Worm (Caenorhabditis elegans) whole organism, young adult: ENCODE measurements around the gene C25A6.1.

Experiments used
- B0336.3 ChIP-seq: fragments of 200-800 bp; sonication (Bioruptor generic); IDR thresholded peaks from 2 replicates; pipeline ENCODE4 v1.3.6; 2022; ENCODE audit warnings: missing genetic modification characterization, missing compliant biosample characterization
- F33H1.4 ChIP-seq: fragments of 200-800 bp; sonication (Bioruptor generic); IDR thresholded peaks from 2 replicates; pipeline ENCODE4 v1.3.6; 2022; ENCODE audit warnings: missing genetic modification reagents, missing genetic modification characterization, missing compliant biosample characterization
- F55B11.4 ChIP-seq: sonication (generic microtip); optimal IDR thresholded peaks from 2 replicates; lab custom pipeline; 2016; ENCODE audit warnings: missing compliant biosample characterization, missing genetic modification characterization, borderline replicate concordance; ENCODE audit not compliant: insufficient read depth
- T07F8.4 ChIP-seq: sonication (generic microtip); optimal IDR thresholded peaks from 2 replicates; lab custom pipeline; 2016; ENCODE audit warnings: mild to moderate bottlenecking, missing genetic modification characterization, moderate library complexity, missing compliant biosample characterization
- T26A5.8 ChIP-seq: sonication (generic microtip); optimal IDR thresholded peaks from 2 replicates; lab custom pipeline; 2016; ENCODE audit warnings: missing genetic modification characterization, missing compliant biosample characterization
- akir-1 ChIP-seq: fragments of 200-800 bp; sonication (Bioruptor generic); optimal IDR thresholded peaks from 2 replicates; lab custom pipeline; 2018; ENCODE audit warnings: mild to moderate bottlenecking, missing genetic modification characterization, moderate library complexity, missing compliant biosample characterization
- aptf-2 ChIP-seq: fragments of 200-800 bp; sonication (Bioruptor generic); conservative IDR thresholded peaks from 2 replicates; pipeline ENCODE4 v1.3.6; 2022; ENCODE audit warnings: missing genetic modification reagents, missing genetic modification characterization, missing compliant biosample characterization
- atf-7 ChIP-seq: sonication (generic microtip); optimal IDR thresholded peaks from 2 replicates; lab custom pipeline; 2017; ENCODE audit warnings: mild to moderate bottlenecking, missing genetic modification characterization, missing compliant biosample characterization
- cebp-1 ChIP-seq, 2 experiments: fragments of 200-800 bp in 1 of 2; sonication (Bioruptor generic) in 1 of 2; sonication (generic microtip) in 1 of 2; IDR thresholded peaks in 1 of 2; optimal IDR thresholded peaks in 1 of 2; 2 replicates each; pipeline versions ENCODE4 v1.3.6 to Lab custom; 2017 to 2022; ENCODE audit warnings: missing compliant biosample characterization in 2 of 2, missing genetic modification characterization in 2 of 2, mild to moderate bottlenecking in 1 of 2, missing genetic modification reagents in 1 of 2, moderate library complexity in 1 of 2
- cebp-2 ChIP-seq: fragments of 200-800 bp; sonication (Bioruptor generic); IDR thresholded peaks from 2 replicates; pipeline ENCODE4 v1.3.6; 2022; ENCODE audit warnings: missing genetic modification characterization, missing compliant biosample characterization
- ceh-100 ChIP-seq: fragments of 200-800 bp; sonication (Bioruptor generic); IDR thresholded peaks from 2 replicates; pipeline ENCODE4 v1.3.6; 2022; ENCODE audit warnings: missing genetic modification reagents, missing genetic modification characterization, missing compliant biosample characterization
- ceh-40 ChIP-seq: fragments of 200-800 bp; sonication (Bioruptor generic); IDR thresholded peaks from 2 replicates; pipeline ENCODE4 v1.3.6; 2022; ENCODE audit warnings: missing genetic modification characterization, missing compliant biosample characterization
- ceh-91 ChIP-seq: fragments of 200-800 bp; sonication (Bioruptor generic); IDR thresholded peaks from 2 replicates; pipeline ENCODE4 v1.3.6; 2022; ENCODE audit warnings: missing genetic modification reagents, missing genetic modification characterization, missing compliant biosample characterization
- chd-7 ChIP-seq: sonication (generic microtip); optimal IDR thresholded peaks from 2 replicates; lab custom pipeline; 2016; ENCODE audit warnings: mild to moderate bottlenecking, missing genetic modification characterization, moderate library complexity, missing compliant biosample characterization
- dox-1 ChIP-seq: fragments of 200-800 bp; sonication (Bioruptor generic); IDR thresholded peaks from 2 replicates; pipeline ENCODE4 v1.3.6; 2022; ENCODE audit warnings: missing genetic modification reagents, missing genetic modification characterization, missing compliant biosample characterization
- dpff-1 ChIP-seq: sonication (generic microtip); optimal IDR thresholded peaks from 2 replicates; lab custom pipeline; 2017; ENCODE audit warnings: mild to moderate bottlenecking, missing genetic modification characterization, missing compliant biosample characterization
- dpl-1 ChIP-seq: fragments of 150-350 bp; optimal IDR thresholded peaks from 2 replicates; lab custom pipeline; 2014; ENCODE audit warnings: missing biosample characterization, missing genetic modification reagents, missing genetic modification characterization
- efl-1 ChIP-seq: fragments of 150-350 bp; optimal IDR thresholded peaks from 2 replicates; lab custom pipeline; 2014; ENCODE audit warnings: missing biosample characterization, missing genetic modification reagents, missing genetic modification characterization
- egl-18 ChIP-seq: fragments of 200-800 bp; sonication (Bioruptor generic); IDR thresholded peaks from 2 replicates; pipeline ENCODE4 v1.3.6; 2022; ENCODE audit warnings: missing genetic modification reagents, missing genetic modification characterization, missing compliant biosample characterization
- ets-4 ChIP-seq: fragments of 200-800 bp; sonication (Bioruptor generic); optimal IDR thresholded peaks from 2 replicates; lab custom pipeline; 2018; ENCODE audit warnings: mild to moderate bottlenecking, missing genetic modification characterization, missing compliant biosample characterization
- him-1 ChIP-seq: sonication (generic microtip); optimal IDR thresholded peaks from 2 replicates; lab custom pipeline; 2016; ENCODE audit warnings: missing genotype, missing genetic modification reagents, missing genetic modification characterization, missing compliant biosample characterization
- hlh-26 ChIP-seq: fragments of 200-800 bp; sonication (Bioruptor generic); conservative IDR thresholded peaks from 2 replicates; pipeline ENCODE4 v1.3.6; 2022; ENCODE audit warnings: missing genetic modification reagents, missing genetic modification characterization, missing compliant biosample characterization
- lir-1 ChIP-seq: fragments of 200-800 bp; sonication (Bioruptor generic); conservative IDR thresholded peaks from 2 replicates; pipeline ENCODE4 v1.3.6; 2022; ENCODE audit warnings: missing genetic modification reagents, missing genetic modification characterization, missing compliant biosample characterization
- lsl-1 ChIP-seq: fragments of 200-800 bp; sonication (Bioruptor generic); optimal IDR thresholded peaks from 2 replicates; lab custom pipeline; 2018; ENCODE audit warnings: mild to moderate bottlenecking, missing genetic modification characterization, moderate library complexity, missing compliant biosample characterization
- lsy-27 ChIP-seq: sonication (generic microtip); optimal IDR thresholded peaks from 2 replicates; lab custom pipeline; 2017; ENCODE audit warnings: missing genetic modification characterization, mild to moderate bottlenecking, missing compliant biosample characterization, antibody characterized with exemption, missing genotype, borderline replicate concordance; ENCODE audit not compliant: insufficient read depth
- madf-10 ChIP-seq: sonication (generic microtip); optimal IDR thresholded peaks from 2 replicates; lab custom pipeline; 2016; ENCODE audit warnings: mild to moderate bottlenecking, missing genetic modification characterization, missing compliant biosample characterization
- madf-6 ChIP-seq: fragments of 200-800 bp; sonication (Bioruptor generic); IDR thresholded peaks from 2 replicates; pipeline ENCODE4 v1.3.6; 2022; ENCODE audit warnings: missing genetic modification reagents, missing genetic modification characterization, missing compliant biosample characterization
- madf-8 ChIP-seq: fragments of 200-800 bp; sonication (Bioruptor generic); conservative IDR thresholded peaks from 2 replicates; pipeline ENCODE4 v1.3.6; 2022; ENCODE audit warnings: missing genetic modification reagents, missing genetic modification characterization, missing compliant biosample characterization
- mcd-1 ChIP-seq: fragments of 200-800 bp; sonication (Bioruptor generic); IDR thresholded peaks from 2 replicates; pipeline ENCODE4 v1.3.6; 2022; ENCODE audit warnings: missing genetic modification reagents, missing genetic modification characterization, missing compliant biosample characterization
- mes-4 ChIP-seq: sonication (generic microtip); optimal IDR thresholded peaks from 2 replicates; lab custom pipeline; 2016; ENCODE audit warnings: missing genotype, missing genetic modification characterization, missing compliant biosample characterization
- nhr-179 ChIP-seq: sonication (generic microtip); optimal IDR thresholded peaks from 2 replicates; lab custom pipeline; 2016; ENCODE audit warnings: mild to moderate bottlenecking, missing genetic modification characterization, missing compliant biosample characterization
- nhr-80 ChIP-seq: sonication (generic microtip); optimal IDR thresholded peaks from 2 replicates; lab custom pipeline; 2016; ENCODE audit warnings: missing genetic modification characterization, missing compliant biosample characterization
- pha-4 ChIP-seq: fragments of 150-350 bp; sonication (generic microtip); optimal IDR thresholded peaks from 2 replicates; lab custom pipeline; 2014; ENCODE audit warnings: missing biosample characterization, missing genetic modification reagents, missing genetic modification characterization
- rec-8 ChIP-seq, 2 experiments: sonication (generic microtip); optimal IDR thresholded peaks; 2 replicates each; lab custom pipeline; 2016; ENCODE audit warnings: mild to moderate bottlenecking in 2 of 2, missing genetic modification characterization in 2 of 2, missing genetic modification reagents in 2 of 2, missing genotype in 2 of 2, missing biosample characterization in 1 of 2, missing compliant biosample characterization in 1 of 2, moderate library complexity in 1 of 2
- repo-1 ChIP-seq: sonication (generic microtip); optimal IDR thresholded peaks from 2 replicates; lab custom pipeline; 2017; ENCODE audit warnings: mild to moderate bottlenecking, missing genetic modification characterization, missing compliant biosample characterization
- sdz-38 ChIP-seq: sonication (generic microtip); optimal IDR thresholded peaks from 2 replicates; lab custom pipeline; 2016; ENCODE audit warnings: missing genotype, missing genetic modification characterization, missing compliant biosample characterization
- snpc-1.3 ChIP-seq: sonication (generic microtip); optimal IDR thresholded peaks from 2 replicates; lab custom pipeline; 2017; ENCODE audit warnings: missing genetic modification characterization, mild to moderate bottlenecking, missing compliant biosample characterization, antibody characterized with exemption, moderate library complexity, missing genotype, missing genetic modification reagents; ENCODE audit not compliant: insufficient read depth
- tbx-9 ChIP-seq: sonication (generic microtip); optimal IDR thresholded peaks from 2 replicates; lab custom pipeline; 2016; ENCODE audit warnings: borderline replicate concordance, missing genetic modification characterization, inconsistent platforms, missing compliant biosample characterization
- zim-3 ChIP-seq: sonication (generic microtip); optimal IDR thresholded peaks from 2 replicates; lab custom pipeline; 2017; ENCODE audit warnings: mild to moderate bottlenecking, missing genetic modification characterization, moderate library complexity, missing compliant biosample characterization
- ztf-22 ChIP-seq: fragments of 200-800 bp; sonication (Bioruptor generic); optimal IDR thresholded peaks from 2 replicates; lab custom pipeline; 2018; ENCODE audit warnings: mild to moderate bottlenecking, missing genetic modification characterization, moderate library complexity, missing compliant biosample characterization
- ztf-26 ChIP-seq: sonication (generic microtip); optimal IDR thresholded peaks from 2 replicates; lab custom pipeline; 2017; ENCODE audit warnings: missing genetic modification characterization, missing compliant biosample characterization

C25A6.1 gene

DNA sequence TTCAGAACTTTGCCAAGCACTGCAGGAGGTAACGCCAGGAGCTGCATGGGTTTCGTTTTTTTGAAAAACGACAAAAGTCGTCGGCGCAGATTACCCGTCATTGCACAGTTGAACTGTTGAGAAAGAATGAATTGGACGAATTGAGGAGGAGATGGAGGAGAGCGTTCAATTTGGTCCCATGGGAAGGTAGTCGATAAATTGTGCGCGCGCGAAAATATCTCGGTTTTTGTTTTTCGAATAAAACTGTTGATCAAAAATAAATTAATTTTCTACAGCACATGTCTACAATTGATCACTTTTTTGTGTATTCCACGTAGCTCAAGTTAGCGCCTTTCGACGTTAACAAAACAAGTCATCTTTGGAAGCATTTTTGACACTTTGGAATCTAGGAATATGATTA lies 11.6 kb downstream of the C25A6.1 start, which contains the start of gene F08F3.6:
F08F3.6 (minus strand) TSS at position 153 of the 400 bp plus-strand sequence.
- TF ChIP-seq cebp-2 (no peak), B0336.3 (GFP tag; lab: Robert Waterston, UW) (no peak), aptf-2 (GFP tag; lab: Robert Waterston, UW) (peak; percentile 98), efl-1 (GFP tag; lab: Kevin White, UChicago) (peak; percentile 64), repo-1 (tag; lab: Kevin White, UChicago) (no peak), tbx-9 (tag; lab: Kevin White, UChicago) (no peak), madf-6 (GFP tag; lab: Robert Waterston, UW) (peak; percentile 77), T07F8.4 (tag; lab: Kevin White, UChicago) (no peak), zim-3 (tag; lab: Kevin White, UChicago) (no peak), madf-8 (GFP tag; lab: Robert Waterston, UW) (peak; percentile 36; the same call in 1 of the 2 replicates), nhr-179 (tag; lab: Kevin White, UChicago) (no peak), ztf-22 (no peak), sdz-38 (tag; lab: Kevin White, UChicago) (no peak)

DNA sequence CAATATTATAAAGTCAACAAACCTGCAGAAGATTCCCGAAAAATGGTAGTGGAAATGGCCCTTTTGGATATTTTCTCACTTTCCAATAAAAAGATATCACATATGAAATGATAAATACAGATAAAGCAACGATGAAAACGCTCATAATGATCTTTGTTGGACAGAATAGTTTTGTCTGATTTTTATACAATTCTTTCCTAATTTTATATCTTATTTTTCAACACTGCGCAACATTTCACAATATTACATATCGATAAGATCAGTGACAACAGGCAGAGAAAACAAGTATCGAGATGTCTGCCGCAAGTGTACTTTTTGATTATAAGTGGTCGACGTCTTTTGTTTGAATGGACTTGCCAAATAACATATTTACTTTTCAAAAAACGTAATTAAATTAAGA lies 14.8 kb downstream of the C25A6.1 start, which contains the start of gene cyp-14A5:
cyp-14A5 (minus strand) TSS at position 163 of the 400 bp plus-strand sequence.
- TF ChIP-seq dpl-1 (GFP tag; lab: Kevin White, UChicago) (no peak), rec-8 (tag; optimal IDR thresholded peaks at IDR 0.05; lab: Kevin White, UChicago) (no peak), snpc-1.3 (tag; lab: Kevin White, UChicago) (no peak), akir-1 (GFP tag; lab: Kevin White, UChicago) (no peak), ceh-91 (GFP tag; lab: Robert Waterston, UW) (no peak), mcd-1 (GFP tag; lab: Robert Waterston, UW) (no peak)
- TF ChIP-seq, all 124 proteins: peak for 0

- TF ChIP-seq madf-10 (tag; lab: Kevin White, UChicago) (no peak), chd-7 (tag; lab: Kevin White, UChicago) (no peak), F33H1.4 (GFP tag; lab: Robert Waterston, UW) (no peak), cebp-1 (GFP tag; IDR thresholded peaks at IDR 0.05; lab: Robert Waterston, UW) (no peak), cebp-1 (tag; optimal IDR thresholded peaks at IDR 0.05; lab: Kevin White, UChicago) (peak; percentile 33), ets-4 (GFP tag; lab: Kevin White, UChicago) (no peak), atf-7 (tag; lab: Kevin White, UChicago) (peak; percentile 10), nhr-80 (tag; lab: Kevin White, UChicago) (peak; percentile 89), ztf-26 (tag; lab: Kevin White, UChicago) (peak; percentile 24), zim-3 (tag; lab: Kevin White, UChicago) (no peak), pha-4 (peak; percentile 3), dox-1 (peak; percentile 52; the same call in 1 of the 2 replicates)
- TF ChIP-seq, all 124 proteins: peak for 6
Observed at ce11 chrV:5425008-5425407, 16.7 kb downstream of the C25A6.1 start.

ce11 chrV:5426337-5426736 lies 18.0 kb downstream of the C25A6.1 start:
- TF ChIP-seq efl-1 (GFP tag; lab: Kevin White, UChicago) (no peak), nhr-179 (tag; lab: Kevin White, UChicago) (no peak), him-1 (tag; lab: Kevin White, UChicago) (no peak), F55B11.4 (tag; lab: Kevin White, UChicago) (no peak), lir-1 (no peak), mes-4 (tag; lab: Kevin White, UChicago) (no peak), lsl-1 (GFP tag; lab: Kevin White, UChicago) (no peak), hlh-26 (GFP tag; lab: Robert Waterston, UW) (no peak), madf-6 (GFP tag; lab: Robert Waterston, UW) (no peak), rec-8 (tag; optimal IDR thresholded peaks at IDR 0.05; lab: Kevin White, UChicago) (no peak), cebp-2 (no peak), egl-18 (GFP tag; lab: Robert Waterston, UW) (no peak), dpff-1 (tag; lab: Kevin White, UChicago) (no peak), ceh-100 (GFP tag; lab: Robert Waterston, UW) (no peak), lsy-27 (tag; lab: Kevin White, UChicago) (no peak), ceh-40 (GFP tag; lab: Robert Waterston, UW) (no peak), T26A5.8 (no peak)
- TF ChIP-seq, all 124 proteins: peak for 0
